Fruit fly (Drosophila melanogaster) whole organism, pupa: ENCODE measurements around the gene Zaf1.
A peak's percentile ranks its signal among the peaks of the same experiment; 100 is the strongest.

Source experiments
- CG10348 ChIP-seq: fragments of 200-800 bp; sonication (Bioruptor generic); IDR thresholded peaks from 2 replicates; pipeline ENCODE4 v1.3.6; 2022; ENCODE audit warnings: missing biosample characterization, missing genetic modification characterization
- CG12605 ChIP-seq: fragments of 200-800 bp; sonication (Bioruptor generic); IDR thresholded peaks from 2 replicates; pipeline ENCODE4 v1.3.6; 2022; ENCODE audit warnings: missing biosample characterization, missing genetic modification characterization
- CG13204 ChIP-seq: fragments of 200-800 bp; sonication (Bioruptor generic); optimal IDR thresholded peaks from 2 replicates; lab custom pipeline; 2018; ENCODE audit warnings: missing biosample characterization, mild to moderate bottlenecking, missing genetic modification characterization, moderate library complexity
- CG14655 ChIP-seq: fragments of 200-800 bp; sonication (Bioruptor generic); optimal IDR thresholded peaks from 3 replicates; lab custom pipeline; 2017; ENCODE audit warnings: mild to moderate bottlenecking, missing biosample characterization, missing genetic modification reagents, missing genetic modification characterization
- CG8159 ChIP-seq: fragments of 200-800 bp; sonication (Bioruptor generic); optimal IDR thresholded peaks from 3 replicates; lab custom pipeline; 2018; ENCODE audit warnings: missing biosample characterization, mild to moderate bottlenecking, missing genetic modification characterization, moderate library complexity
- CG8301 ChIP-seq: fragments of 200-800 bp; sonication (Bioruptor generic); optimal IDR thresholded peaks from 2 replicates; lab custom pipeline; 2018; ENCODE audit warnings: missing biosample characterization, mild to moderate bottlenecking, missing genetic modification characterization
- CG9948 ChIP-seq: fragments of 200-800 bp; sonication (Bioruptor generic); optimal IDR thresholded peaks from 2 replicates; lab custom pipeline; 2018; ENCODE audit warnings: missing biosample characterization, mild to moderate bottlenecking, missing genetic modification characterization, moderate library complexity
- D1 ChIP-seq: fragments of 200-800 bp; sonication (Bioruptor generic); optimal IDR thresholded peaks from 2 replicates; lab custom pipeline; 2018; ENCODE audit warnings: missing biosample characterization, mild to moderate bottlenecking, missing genetic modification characterization, moderate library complexity
- EcR ChIP-seq: fragments of 200-800 bp; sonication (Bioruptor generic); optimal IDR thresholded peaks from 3 replicates; lab custom pipeline; 2019; ENCODE audit warnings: missing biosample characterization, missing genetic modification characterization, mild to moderate bottlenecking, moderate library complexity, missing genetic modification reagents
- Ets98B ChIP-seq: fragments of 200-800 bp; sonication (Bioruptor generic); IDR thresholded peaks from 2 replicates; pipeline ENCODE4 v1.3.6; 2022; ENCODE audit warnings: missing biosample characterization, missing genetic modification characterization
- Pif1B ChIP-seq: fragments of 200-800 bp; sonication (Bioruptor generic); optimal IDR thresholded peaks from 3 replicates; lab custom pipeline; 2016; ENCODE audit warnings: missing biosample characterization, missing genetic modification characterization
- Snoo ChIP-seq: fragments of 200-800 bp; sonication (Bioruptor generic); optimal IDR thresholded peaks from 3 replicates; lab custom pipeline; 2017; ENCODE audit warnings: missing biosample characterization, mild to moderate bottlenecking, missing genetic modification characterization, inconsistent platforms
- fd96Ca ChIP-seq: fragments of 200-800 bp; sonication (Bioruptor generic); IDR thresholded peaks from 3 replicates; pipeline ENCODE4 v1.3.6; 2022; ENCODE audit warnings: missing biosample characterization, missing genetic modification characterization
- rn ChIP-seq: fragments of 200-800 bp; sonication (Bioruptor generic); IDR thresholded peaks from 2 replicates; pipeline ENCODE4 v1.3.6; 2022; ENCODE audit warnings: missing biosample characterization, missing genetic modification characterization

dm6 chr3R:11603136-11603535 is 22.3 kb downstream of the Zaf1 start:
- TF ChIP-seq Ets98B (GFP tag; lab: Robert Waterston, UW) (no peak), rn (GFP tag; lab: Robert Waterston, UW) (no peak), CG8159 (tag; lab: Kevin White, UChicago) (no peak), CG9948 (tag; lab: Kevin White, UChicago) (no peak), EcR (peak; percentile 70), CG12605 (no peak), CG10348 (GFP tag; lab: Robert Waterston, UW) (no peak), CG8301 (tag; lab: Kevin White, UChicago) (no peak), CG13204 (GFP tag; lab: Kevin White, UChicago) (no peak), Pif1B (GFP tag; lab: Kevin White, UChicago) (no peak), D1 (tag; lab: Kevin White, UChicago) (no peak), CG14655 (GFP tag; lab: Kevin White, UChicago) (no peak), Snoo (tag; lab: Kevin White, UChicago) (no peak), fd96Ca (GFP tag; lab: Robert Waterston, UW) (no peak)
